Fruit fly (Drosophila melanogaster): ENCODE results near the gene CG42781.

- TF ChIP-seq h (optimal IDR thresholded peaks at IDR 0.05) (no peak), ttk (optimal IDR thresholded peaks at IDR 0.05) (no peak), Sin3A (optimal IDR thresholded peaks at IDR 0.05) (no peak), psq (optimal IDR thresholded peaks at IDR 0.05) (no peak), insv (optimal IDR thresholded peaks at IDR 0.05) (no peak)
These were observed 20.3 kb upstream of the CG42781 start, which contains the start of gene CG15035 for dm6 chrX:7403074-7403473.
